Worm (Caenorhabditis elegans) whole organism, L4 larva: ENCODE data around the gene F47B10.4.
A peak's percentile ranks its signal among the peaks of the same experiment; 100 is the strongest.

ENCODE experiments used
- aha-1 ChIP-seq: fragments of 150-350 bp; peaks from one replicate; lab custom pipeline; 2014; ENCODE audit warnings: missing biosample characterization, missing genetic modification characterization
- aly-2 ChIP-seq: sonication (generic microtip); optimal IDR thresholded peaks from 2 replicates; lab custom pipeline; 2018; ENCODE audit warnings: missing biosample characterization, missing genetic modification characterization
- arid-1 ChIP-seq: fragments of 200-800 bp; sonication (Bioruptor generic); conservative IDR thresholded peaks from 2 replicates; pipeline ENCODE4 v1.3.6; 2022; ENCODE audit warnings: missing genetic modification reagents, missing genetic modification characterization, missing compliant biosample characterization
- ceh-20 ChIP-seq: fragments of 200-800 bp; sonication (Bioruptor generic); IDR thresholded peaks from 2 replicates; pipeline ENCODE4 v1.3.6; 2022; ENCODE audit warnings: missing genetic modification reagents, missing genetic modification characterization, missing compliant biosample characterization
- ceh-32 ChIP-seq: sonication (generic microtip); optimal IDR thresholded peaks from 2 replicates; lab custom pipeline; 2016; ENCODE audit warnings: mild to moderate bottlenecking, missing genetic modification characterization, missing compliant biosample characterization; ENCODE audit not compliant: poor library complexity
- ctbp-1 ChIP-seq: fragments of 200-800 bp; sonication (Bioruptor generic); IDR thresholded peaks from 2 replicates; pipeline ENCODE4 v1.3.6; 2022; ENCODE audit warnings: missing genetic modification reagents, missing genetic modification characterization, missing compliant biosample characterization
- daf-12 ChIP-seq: fragments of 150-350 bp; optimal IDR thresholded peaks from 2 replicates; lab custom pipeline; 2014; ENCODE audit warnings: missing biosample characterization, missing genetic modification reagents, missing genetic modification characterization
- daf-16 ChIP-seq, 3 experiments: sonication (generic microtip); optimal IDR thresholded peaks; 2 replicates each; lab custom pipeline; 2016 to 2017; ENCODE audit warnings: missing genetic modification characterization in 3 of 3, missing genetic modification reagents in 3 of 3, mild to moderate bottlenecking in 2 of 3, missing compliant biosample characterization in 2 of 3, missing biosample characterization in 1 of 3, moderate library complexity in 1 of 3
- dmd-6 ChIP-seq: fragments of 200-800 bp; sonication (Bioruptor generic); IDR thresholded peaks from 2 replicates; pipeline ENCODE4 v1.3.6; 2022; ENCODE audit warnings: missing genetic modification reagents, missing genetic modification characterization, missing compliant biosample characterization
- dmd-8 ChIP-seq: fragments of 200-800 bp; sonication (Bioruptor generic); IDR thresholded peaks from 2 replicates; pipeline ENCODE4 v1.3.6; 2022; ENCODE audit warnings: missing genetic modification characterization, missing compliant biosample characterization
- dpl-1 ChIP-seq: fragments of 150-350 bp; optimal IDR thresholded peaks from 2 replicates; lab custom pipeline; 2014; ENCODE audit warnings: missing biosample characterization, missing genetic modification reagents, missing genetic modification characterization
- dve-1 ChIP-seq: sonication (generic microtip); optimal IDR thresholded peaks from 2 replicates; lab custom pipeline; 2017; ENCODE audit warnings: antibody characterized with exemption, mild to moderate bottlenecking, missing genetic modification characterization, missing compliant biosample characterization; ENCODE audit not compliant: insufficient read depth
- egl-43 ChIP-seq: fragments of 200-800 bp; sonication (Bioruptor generic); IDR thresholded peaks from 2 replicates; pipeline ENCODE4 v1.3.6; 2022; ENCODE audit warnings: missing genetic modification reagents, missing genetic modification characterization, missing compliant biosample characterization
- fkh-10 ChIP-seq: fragments of 150-350 bp; optimal IDR thresholded peaks from 2 replicates; lab custom pipeline; 2014; ENCODE audit warnings: missing biosample characterization, missing genetic modification reagents, missing genetic modification characterization
- hlh-11 ChIP-seq: fragments of 200-800 bp; sonication (Bioruptor generic); optimal IDR thresholded peaks from 2 replicates; lab custom pipeline; 2018; ENCODE audit warnings: mild to moderate bottlenecking, missing genetic modification characterization, missing compliant biosample characterization
- hlh-30 ChIP-seq: sonication (generic microtip); optimal IDR thresholded peaks from 2 replicates; lab custom pipeline; 2017; ENCODE audit warnings: antibody characterized with exemption, mild to moderate bottlenecking, missing genetic modification characterization, missing compliant biosample characterization; ENCODE audit not compliant: insufficient read depth
- hmg-1.1 ChIP-seq: fragments of 200-800 bp; sonication (Bioruptor generic); IDR thresholded peaks from 2 replicates; pipeline ENCODE4 v1.3.6; 2022; ENCODE audit warnings: missing genetic modification reagents, missing genetic modification characterization, missing compliant biosample characterization
- lin-1 ChIP-seq: fragments of 200-800 bp; sonication (Bioruptor generic); IDR thresholded peaks from 2 replicates; pipeline ENCODE4 v1.3.6; 2022; ENCODE audit warnings: missing genetic modification reagents, missing genetic modification characterization, missing compliant biosample characterization
- lin-13 ChIP-seq: fragments of 150-350 bp; optimal IDR thresholded peaks from 2 replicates; lab custom pipeline; 2014; ENCODE audit warnings: missing biosample characterization, missing genetic modification reagents, missing genetic modification characterization
- lsy-2 ChIP-seq, 2 experiments: fragments of 150-350 bp in 1 of 2; sonication (generic microtip) in 1 of 2; optimal IDR thresholded peaks; 2 replicates each; lab custom pipeline; 2014 to 2017; ENCODE audit warnings: missing biosample characterization in 2 of 2, missing genetic modification characterization in 2 of 2
- madf-9 ChIP-seq: fragments of 200-800 bp; sonication (Bioruptor generic); conservative IDR thresholded peaks from 2 replicates; pipeline ENCODE4 v1.3.6; 2022; ENCODE audit warnings: missing genetic modification reagents, missing genetic modification characterization, missing compliant biosample characterization
- mdl-1 ChIP-seq, 2 experiments: fragments of 150-350 bp in 1 of 2; sonication (generic microtip) in 1 of 2; optimal IDR thresholded peaks; 2 replicates each; lab custom pipeline; 2014 to 2017; ENCODE audit warnings: missing biosample characterization in 2 of 2, missing genetic modification characterization in 2 of 2
- mep-1 ChIP-seq: fragments of 150-350 bp; sonication (generic microtip); optimal IDR thresholded peaks from 3 replicates; lab custom pipeline; 2014; ENCODE audit warnings: missing biosample characterization, missing genetic modification characterization
- mes-2 ChIP-seq: sonication (generic microtip); optimal IDR thresholded peaks from 2 replicates; lab custom pipeline; 2016; ENCODE audit warnings: missing genotype, mild to moderate bottlenecking, missing genetic modification characterization, missing compliant biosample characterization; ENCODE audit not compliant: poor library complexity, severe bottlenecking
- mxl-2 ChIP-seq: fragments of 200-800 bp; sonication (Bioruptor generic); conservative IDR thresholded peaks from 2 replicates; pipeline ENCODE4 v1.3.6; 2022; ENCODE audit warnings: missing genetic modification reagents, missing genetic modification characterization, missing compliant biosample characterization
- mxl-3 ChIP-seq: fragments of 200-800 bp; sonication (Bioruptor generic); optimal IDR thresholded peaks from 2 replicates; lab custom pipeline; 2018; ENCODE audit warnings: mild to moderate bottlenecking, missing genetic modification characterization, missing compliant biosample characterization
- nhr-102 ChIP-seq: sonication (generic microtip); optimal IDR thresholded peaks from 2 replicates; lab custom pipeline; 2016; ENCODE audit warnings: mild to moderate bottlenecking, missing genetic modification characterization, moderate library complexity, missing compliant biosample characterization
- nhr-11 ChIP-seq: fragments of 150-350 bp; optimal IDR thresholded peaks from 2 replicates; lab custom pipeline; 2014; ENCODE audit warnings: missing biosample characterization, missing genetic modification characterization
- nhr-111 ChIP-seq: fragments of 200-800 bp; sonication (Bioruptor generic); optimal IDR thresholded peaks from 2 replicates; lab custom pipeline; 2018; ENCODE audit warnings: mild to moderate bottlenecking, missing genetic modification characterization, missing compliant biosample characterization
- nhr-237 ChIP-seq: sonication (generic microtip); optimal IDR thresholded peaks from 2 replicates; lab custom pipeline; 2017; ENCODE audit warnings: missing biosample characterization, missing genetic modification characterization
- nhr-28 ChIP-seq: fragments of 150-350 bp; optimal IDR thresholded peaks from 2 replicates; lab custom pipeline; 2014; ENCODE audit warnings: missing biosample characterization, missing genetic modification characterization
- nhr-48 ChIP-seq: sonication (generic microtip); optimal IDR thresholded peaks from 2 replicates; lab custom pipeline; 2016; ENCODE audit warnings: mild to moderate bottlenecking, missing genetic modification characterization, missing compliant biosample characterization
- nhr-77 ChIP-seq: fragments of 150-350 bp; optimal IDR thresholded peaks from 2 replicates; lab custom pipeline; 2014; ENCODE audit warnings: missing biosample characterization, missing genetic modification characterization
- php-3 ChIP-seq: fragments of 200-800 bp; sonication (Bioruptor generic); IDR thresholded peaks from 2 replicates; pipeline ENCODE4 v1.3.6; 2022; ENCODE audit warnings: missing genetic modification reagents, missing genetic modification characterization, missing compliant biosample characterization
- pqm-1 ChIP-seq: sonication (generic microtip); optimal IDR thresholded peaks from 2 replicates; lab custom pipeline; 2017; ENCODE audit warnings: missing biosample characterization, missing genetic modification characterization
- rbr-2 ChIP-seq: sonication (generic microtip); optimal IDR thresholded peaks from 2 replicates; lab custom pipeline; 2016; ENCODE audit warnings: missing genotype, missing genetic modification characterization, missing compliant biosample characterization
- sdz-12 ChIP-seq: fragments of 200-800 bp; sonication (Bioruptor generic); optimal IDR thresholded peaks from 2 replicates; lab custom pipeline; 2018; ENCODE audit warnings: mild to moderate bottlenecking, missing genetic modification characterization, missing compliant biosample characterization
- spr-3 ChIP-seq: fragments of 200-800 bp; sonication (Bioruptor generic); optimal IDR thresholded peaks from 2 replicates; lab custom pipeline; 2018; ENCODE audit warnings: mild to moderate bottlenecking, missing genetic modification characterization, missing compliant biosample characterization
- tra-1 ChIP-seq: fragments of 200-800 bp; sonication (Bioruptor generic); IDR thresholded peaks from 2 replicates; pipeline ENCODE4 v1.3.6; 2022; ENCODE audit warnings: missing genetic modification reagents, missing genetic modification characterization, missing compliant biosample characterization
- unc-130 ChIP-seq: sonication (generic microtip); optimal IDR thresholded peaks from 2 replicates; lab custom pipeline; 2016; ENCODE audit warnings: missing genetic modification reagents, missing genetic modification characterization, missing compliant biosample characterization
- unc-39 ChIP-seq: sonication (generic microtip); optimal IDR thresholded peaks from 2 replicates; lab custom pipeline; 2017; ENCODE audit warnings: missing biosample characterization, missing genetic modification characterization
- unc-62 ChIP-seq, 3 experiments: fragments of 150-350 bp in 1 of 3; sonication (generic microtip); optimal IDR thresholded peaks in 2 of 3; peaks in 1 of 3; 1 replicate in 1 of 3; 2 replicates in 2 of 3; lab custom pipeline; 2014 to 2017; ENCODE audit warnings: missing biosample characterization in 3 of 3, missing genetic modification characterization in 3 of 3, missing genetic modification reagents in 3 of 3, missing genotype in 1 of 3
- zip-2 ChIP-seq: fragments of 150-350 bp; optimal IDR thresholded peaks from 2 replicates; lab custom pipeline; 2014; ENCODE audit warnings: missing biosample characterization, missing genetic modification characterization
- ztf-7 ChIP-seq: fragments of 150-350 bp; optimal IDR thresholded peaks from 2 replicates; lab custom pipeline; 2014; ENCODE audit warnings: missing biosample characterization, missing genetic modification characterization

F47B10.4 gene

ce11 chrX:10900952-10901351, 9.9 kb downstream of the F47B10.4 start:
- peak in 1 of 2 experiments; percentile 77 for TF ChIP-seq daf-16 (GFP tag; optimal IDR thresholded peaks at IDR 0.05; lab: Kevin White, UChicago)
- TF ChIP-seq daf-16 (tag; optimal IDR thresholded peaks at IDR 0.05; lab: Kevin White, UChicago) = peak; percentile 12
- TF ChIP-seq ceh-32 (tag; lab: Kevin White, UChicago) = no peak
- no peak for TF ChIP-seq aly-2
- TF ChIP-seq hmg-1.1 (GFP tag; lab: Robert Waterston, UW) = peak; percentile 69
- peak; percentile 21 for TF ChIP-seq dpl-1 (GFP tag; lab: Kevin White, UChicago)
- peak; percentile 80 for TF ChIP-seq fkh-10
- TF ChIP-seq nhr-28 (tag; lab: Kevin White, UChicago) = peak; percentile 83
- TF ChIP-seq aha-1 (tag; lab: Kevin White, UChicago) = peak; percentile 99
- peak; percentile 49 for TF ChIP-seq nhr-77 (tag; lab: Kevin White, UChicago)
- TF ChIP-seq dmd-6 (GFP tag; lab: Robert Waterston, UW) = peak; percentile 71
- TF ChIP-seq mep-1 (tag; lab: Kevin White, UChicago) = peak; percentile 79
- TF ChIP-seq mes-2 = peak; percentile 39
- TF ChIP-seq ctbp-1 (GFP tag; lab: Robert Waterston, UW) = 0 out of 2 replicates have a peak, but pooled peaks have one; percentile 38
- peak; percentile 28 for TF ChIP-seq dve-1 (tag; lab: Kevin White, UChicago)
- peak; percentile 96 for TF ChIP-seq mxl-3 (GFP tag; lab: Kevin White, UChicago)
- peak in 1 of 2 experiments; percentile 61 for TF ChIP-seq lsy-2 (tag; optimal IDR thresholded peaks at IDR 0.05; lab: Kevin White, UChicago)
- peak; percentile 80 for TF ChIP-seq hlh-11
- TF ChIP-seq madf-9 (GFP tag; lab: Robert Waterston, UW) = 0 out of 2 replicates have a peak, but pooled peaks have one; percentile 23
- peak; percentile 66 for TF ChIP-seq rbr-2 (tag; lab: Kevin White, UChicago)
- peak in 1 of 2 experiments; percentile 79 for TF ChIP-seq mdl-1 (tag; optimal IDR thresholded peaks at IDR 0.05; lab: Kevin White, UChicago)
- TF ChIP-seq egl-43 (GFP tag; lab: Robert Waterston, UW) = no peak
- peak; percentile 87 for TF ChIP-seq nhr-11
- TF ChIP-seq spr-3 = no peak
- TF ChIP-seq mxl-2 = no peak
- TF ChIP-seq php-3 (GFP tag; lab: Robert Waterston, UW) = 0 out of 2 replicates have a peak, but pooled peaks have one; percentile 22
- TF ChIP-seq unc-62 (GFP tag; optimal IDR thresholded peaks at IDR 0.05 in 1 of 2; lab: Kevin White, UChicago) = peak in 1 of 2 experiments; percentile 97
- no peak for TF ChIP-seq unc-62 (tag; optimal IDR thresholded peaks at IDR 0.05; lab: Kevin White, UChicago)
- TF ChIP-seq lin-13 = no peak
- no peak for TF ChIP-seq nhr-102 (tag; lab: Kevin White, UChicago)
- peak; percentile 19 for TF ChIP-seq nhr-48 (tag; lab: Kevin White, UChicago)
- TF ChIP-seq nhr-237 (tag; lab: Kevin White, UChicago) = no peak
- TF ChIP-seq hlh-30 = peak; percentile 49
- TF ChIP-seq sdz-12 = no peak
- TF ChIP-seq unc-39 = no peak

- TF ChIP-seq dmd-8 (GFP tag; lab: Robert Waterston, UW) (no peak), hlh-30 (peak; percentile 66), daf-16 (GFP tag; optimal IDR thresholded peaks at IDR 0.05; lab: Kevin White, UChicago) (no peak), daf-16 (tag; optimal IDR thresholded peaks at IDR 0.05; lab: Kevin White, UChicago) (peak; percentile 90), zip-2 (peak; percentile 24), arid-1 (GFP tag; lab: Robert Waterston, UW) (no peak), unc-62 (GFP tag; optimal IDR thresholded peaks at IDR 0.05 in 1 of 2; lab: Kevin White, UChicago) (peak in 1 of 2 experiments; percentile 66), unc-62 (tag; optimal IDR thresholded peaks at IDR 0.05; lab: Kevin White, UChicago) (no peak), nhr-48 (tag; lab: Kevin White, UChicago) (peak; percentile 43), ztf-7 (tag; lab: Kevin White, UChicago) (peak; percentile 24), tra-1 (GFP tag; lab: Robert Waterston, UW) (0 out of 2 replicates have a peak, but pooled peaks have one; percentile 23), mdl-1 (tag; optimal IDR thresholded peaks at IDR 0.05; lab: Kevin White, UChicago) (peak in 1 of 2 experiments; percentile 73), lin-1 (peak; percentile 74), unc-39 (no peak), ceh-20 (no peak), nhr-28 (tag; lab: Kevin White, UChicago) (peak; percentile 78), nhr-111 (GFP tag; lab: Kevin White, UChicago) (no peak), dmd-6 (GFP tag; lab: Robert Waterston, UW) (peak; percentile 79), hlh-11 (peak; percentile 83), unc-130 (no peak), dve-1 (tag; lab: Kevin White, UChicago) (peak; percentile 86), daf-12 (tag; lab: Kevin White, UChicago) (no peak), egl-43 (GFP tag; lab: Robert Waterston, UW) (no peak), nhr-102 (tag; lab: Kevin White, UChicago) (peak; percentile 5), php-3 (GFP tag; lab: Robert Waterston, UW) (peak; percentile 61; the same call in 1 of the 2 replicates), mxl-3 (GFP tag; lab: Kevin White, UChicago) (peak; percentile 67), pqm-1 (tag; lab: Kevin White, UChicago) (peak; percentile 79)
These were observed 10.7 kb downstream of the F47B10.4 start for ce11 chrX:10901766-10902165.
